Worm (Caenorhabditis elegans): Measurements from ENCODE around the gene F18H3.1.

Gene F18H3.1

ce11 chrX:13558667-13559066 is 39.2 kb downstream of the F18H3.1 start:
- TF ChIP-seq pha-4 (tag; optimal IDR thresholded peaks at IDR 0.05) (no peak), bed-3 (GFP tag; optimal IDR thresholded peaks at IDR 0.05) (no peak), zip-8 (tag; optimal IDR thresholded peaks at IDR 0.05) (no peak), ceh-43 (GFP tag; optimal IDR thresholded peaks at IDR 0.05) (no peak), mls-2 (tag; optimal IDR thresholded peaks at IDR 0.05) (no peak), mep-1 (tag; optimal IDR thresholded peaks at IDR 0.05) (no peak), cnd-1 (tag; optimal IDR thresholded peaks at IDR 0.05) (no peak), blmp-1 (tag; optimal IDR thresholded peaks at IDR 0.05) (no peak), unc-39 (tag; optimal IDR thresholded peaks at IDR 0.05) (no peak), snpc-4 (tag; optimal IDR thresholded peaks at IDR 0.05) (no peak), ceh-83 (GFP tag; optimal IDR thresholded peaks at IDR 0.05) (no peak), hlh-1 (tag; optimal IDR thresholded peaks at IDR 0.05) (no peak), flh-1 (GFP tag; optimal IDR thresholded peaks at IDR 0.05) (no peak), ham-2 (GFP tag; optimal IDR thresholded peaks at IDR 0.05) (no peak), ces-1 (GFP tag; optimal IDR thresholded peaks at IDR 0.05) (no peak), nhr-237 (tag; optimal IDR thresholded peaks at IDR 0.05) (no peak)

- TF ChIP-seq ztf-11 (tag; optimal IDR thresholded peaks at IDR 0.05), result no peak
- peak; percentile 5 for TF ChIP-seq unc-120 (tag; optimal IDR thresholded peaks at IDR 0.05; ENCODE audit: poor library complexity, severe bottlenecking)
- no peak for TF ChIP-seq nhr-237 (tag; optimal IDR thresholded peaks at IDR 0.05)
- no peak for TF ChIP-seq nhr-2 (tag; optimal IDR thresholded peaks at IDR 0.05)
- TF ChIP-seq unc-39 (tag; optimal IDR thresholded peaks at IDR 0.05), result no peak
- no peak for TF ChIP-seq ham-2 (GFP tag; optimal IDR thresholded peaks at IDR 0.05)
- no peak for TF ChIP-seq snpc-4 (tag; optimal IDR thresholded peaks at IDR 0.05)
- no peak for TF ChIP-seq ceh-43 (GFP tag; optimal IDR thresholded peaks at IDR 0.05)
- no peak for TF ChIP-seq mep-1 (tag; optimal IDR thresholded peaks at IDR 0.05)
- no peak for TF ChIP-seq flh-1 (GFP tag; optimal IDR thresholded peaks at IDR 0.05)
- TF ChIP-seq nhr-12 (tag; optimal IDR thresholded peaks at IDR 0.05), result no peak
- TF ChIP-seq hlh-1 (tag; optimal IDR thresholded peaks at IDR 0.05), result peak; percentile 35
Observed at ce11 chrX:13561954-13562353, 42.5 kb downstream of the F18H3.1 start.

- no peak for TF ChIP-seq ces-1 (GFP tag; optimal IDR thresholded peaks at IDR 0.05)
- TF ChIP-seq mep-1 (tag; optimal IDR thresholded peaks at IDR 0.05), result no peak
- no peak for TF ChIP-seq unc-120 (tag; optimal IDR thresholded peaks at IDR 0.05; ENCODE audit: poor library complexity, severe bottlenecking)
- no peak for TF ChIP-seq sptf-1 (tag; optimal IDR thresholded peaks at IDR 0.05)
- TF ChIP-seq ceh-39 (tag; optimal IDR thresholded peaks at IDR 0.05), result no peak
- TF ChIP-seq snpc-4 (tag; optimal IDR thresholded peaks at IDR 0.05), result no peak
- no peak for TF ChIP-seq elt-3 (tag; optimal IDR thresholded peaks at IDR 0.05)
- TF ChIP-seq M03D4.4 (tag; optimal IDR thresholded peaks at IDR 0.05), result no peak
- no peak for TF ChIP-seq lin-13 (tag; optimal IDR thresholded peaks at IDR 0.05)
- no peak for TF ChIP-seq ham-2 (GFP tag; optimal IDR thresholded peaks at IDR 0.05)
- TF ChIP-seq hlh-1 (tag; optimal IDR thresholded peaks at IDR 0.05), result no peak
- no peak for TF ChIP-seq bed-3 (GFP tag; optimal IDR thresholded peaks at IDR 0.05)
- no peak for TF ChIP-seq ceh-43 (GFP tag; optimal IDR thresholded peaks at IDR 0.05)
Observed at ce11 chrX:13566436-13566835, 47.0 kb downstream of the F18H3.1 start, which contains the start of gene R01E6.2. R01E6.2 (minus strand) TSS chrX:13566536.

- TF ChIP-seq hlh-1 (tag; optimal IDR thresholded peaks at IDR 0.05), result no peak
- TF ChIP-seq elt-1 (tag; optimal IDR thresholded peaks at IDR 0.05; ENCODE audit: borderline replicate concordance, insufficient read depth), result no peak
- no peak for TF ChIP-seq lsy-2 (tag; optimal IDR thresholded peaks at IDR 0.05)
- TF ChIP-seq unc-39 (tag; optimal IDR thresholded peaks at IDR 0.05), result no peak
- TF ChIP-seq M03D4.4 (tag; optimal IDR thresholded peaks at IDR 0.05), result no peak
- TF ChIP-seq mls-2 (tag; optimal IDR thresholded peaks at IDR 0.05), result no peak
- no peak for TF ChIP-seq bed-3 (GFP tag; optimal IDR thresholded peaks at IDR 0.05)
Observed at ce11 chrX:13569854-13570253, 50.4 kb downstream of the F18H3.1 start, which contains the start of gene R01E6.7. R01E6.7 (minus strand) TSS chrX:13569954.
